Worm (Caenorhabditis elegans) whole organism, L4 larva: ENCODE results near the gene C16B8.4.

Experiments
- jun-1 ChIP-seq: fragments of 150-350 bp; optimal IDR thresholded peaks from 2 replicates; lab custom pipeline; 2014; ENCODE audit warnings: missing biosample characterization, missing genetic modification reagents, missing genetic modification characterization
- madf-5 ChIP-seq, 2 experiments: fragments of 200-800 bp; sonication (Bioruptor generic); IDR thresholded peaks; 2 replicates each; pipeline ENCODE4 v1.3.6; 2022; ENCODE audit warnings: missing compliant biosample characterization in 2 of 2, missing genetic modification characterization in 2 of 2
- nhr-10 ChIP-seq: fragments of 150-350 bp; optimal IDR thresholded peaks from 2 replicates; lab custom pipeline; 2014; ENCODE audit warnings: missing biosample characterization, missing genetic modification characterization
- unc-130 ChIP-seq: sonication (generic microtip); optimal IDR thresholded peaks from 2 replicates; lab custom pipeline; 2016; ENCODE audit warnings: missing genetic modification reagents, missing genetic modification characterization, missing compliant biosample characterization

DNA sequence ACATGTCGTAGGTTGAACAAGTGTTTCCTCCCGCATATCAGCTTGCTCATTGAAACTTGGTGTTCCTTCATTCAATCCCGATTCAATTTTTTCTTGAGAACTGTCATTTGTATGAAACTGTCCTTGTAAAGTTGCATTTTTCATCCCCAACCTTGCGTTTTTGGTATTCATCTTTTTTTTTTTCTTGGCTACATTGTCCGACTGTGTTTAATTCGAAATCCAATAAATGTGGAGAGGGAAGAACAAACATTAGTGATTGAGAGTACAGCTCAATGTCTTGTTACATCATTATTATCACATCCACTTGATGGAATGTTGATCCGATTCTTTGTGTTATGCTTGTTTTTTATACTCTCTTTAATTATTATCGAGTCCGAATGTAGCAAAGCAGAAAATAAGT lies 48.5 kb upstream of the C16B8.4 start, which contains the start of gene acr-10:
- TF ChIP-seq madf-5 (GFP tag; IDR thresholded peaks at IDR 0.05; lab: Robert Waterston, UW) (no peak), jun-1 (tag; lab: Kevin White, UChicago) (no peak), unc-130 (GFP tag; lab: Kevin White, UChicago) (no peak), nhr-10 (no peak)
